Worm (Caenorhabditis elegans) whole organism, L1 larva: Measurements from ENCODE around the gene nhr-267.

Experiments
- C04F5.9 ChIP-seq: sonication (generic microtip); optimal IDR thresholded peaks from 2 replicates; lab custom pipeline; 2016; ENCODE audit warnings: missing genetic modification characterization, missing compliant biosample characterization
- C16A3.4 ChIP-seq: fragments of 150-350 bp; optimal IDR thresholded peaks from 2 replicates; lab custom pipeline; 2014; ENCODE audit warnings: missing biosample characterization, missing genetic modification characterization
- Y116A8C.19 ChIP-seq: sonication (generic microtip); optimal IDR thresholded peaks from 2 replicates; lab custom pipeline; 2016; ENCODE audit warnings: missing compliant biosample characterization, missing genetic modification characterization, borderline replicate concordance
- ama-1 ChIP-seq: fragments of 150-350 bp; optimal IDR thresholded peaks from 2 replicates; lab custom pipeline; 2014
- ceh-63 ChIP-seq: fragments of 200-800 bp; sonication (Bioruptor generic); optimal IDR thresholded peaks from 2 replicates; lab custom pipeline; 2018; ENCODE audit warnings: mild to moderate bottlenecking, missing genetic modification characterization, missing compliant biosample characterization
- ceh-8 ChIP-seq: fragments of 200-800 bp; sonication (Bioruptor generic); optimal IDR thresholded peaks from 2 replicates; lab custom pipeline; 2018; ENCODE audit warnings: mild to moderate bottlenecking, missing genetic modification characterization, moderate library complexity, missing compliant biosample characterization
- ceh-82 ChIP-seq, 3 experiments: fragments of 150-350 bp in 1 of 3; sonication (generic microtip) in 2 of 3; optimal IDR thresholded peaks; 2 replicates each; lab custom pipeline; 2014 to 2017; ENCODE audit warnings: missing biosample characterization in 3 of 3, missing genetic modification characterization in 3 of 3
- ceh-90 ChIP-seq: sonication (generic microtip); optimal IDR thresholded peaks from 2 replicates; lab custom pipeline; 2016; ENCODE audit warnings: missing genetic modification characterization, missing compliant biosample characterization
- ces-1 ChIP-seq: fragments of 150-350 bp; optimal IDR thresholded peaks from 2 replicates; lab custom pipeline; 2014; ENCODE audit warnings: missing biosample characterization, missing genetic modification reagents, missing genetic modification characterization
- dpl-1 ChIP-seq, 3 experiments: fragments of 150-350 bp in 2 of 3; sonication (generic microtip) in 1 of 3; optimal IDR thresholded peaks; 2 replicates each; lab custom pipeline; 2014 to 2017; ENCODE audit warnings: missing biosample characterization in 3 of 3, missing genetic modification characterization in 3 of 3, missing genetic modification reagents in 3 of 3
- efl-1 ChIP-seq, 4 experiments: fragments of 150-350 bp; optimal IDR thresholded peaks in 3 of 4; peaks in 1 of 4; 1 replicate in 1 of 4; 2 replicates in 3 of 4; lab custom pipeline; 2014; ENCODE audit warnings: missing biosample characterization in 2 of 4, missing genetic modification characterization in 2 of 4, missing genetic modification reagents in 2 of 4
- efl-3 ChIP-seq: fragments of 200-800 bp; sonication (Bioruptor generic); optimal IDR thresholded peaks from 2 replicates; lab custom pipeline; 2018; ENCODE audit warnings: mild to moderate bottlenecking, missing genetic modification characterization, missing compliant biosample characterization
- egl-27 ChIP-seq, 2 experiments: fragments of 150-350 bp in 1 of 2; sonication (generic microtip); optimal IDR thresholded peaks; 3 replicates each; lab custom pipeline; 2017 to 2018; ENCODE audit warnings: missing biosample characterization in 2 of 2, missing genetic modification characterization in 2 of 2, missing genetic modification reagents in 2 of 2
- elt-2 ChIP-seq: sonication (generic microtip); optimal IDR thresholded peaks from 2 replicates; lab custom pipeline; 2016; ENCODE audit warnings: missing genetic modification characterization, mild to moderate bottlenecking, inconsistent platforms, missing compliant biosample characterization, missing genetic modification reagents
- elt-3 ChIP-seq, 6 experiments: fragments of 150-350 bp in 1 of 6; sonication (generic microtip); optimal IDR thresholded peaks; 2 replicates each; lab custom pipeline; 2017 to 2018; ENCODE audit warnings: missing biosample characterization in 6 of 6, missing genetic modification characterization in 6 of 6, inconsistent platforms in 1 of 6
- ets-5 ChIP-seq: fragments of 200-800 bp; sonication (Bioruptor generic); IDR thresholded peaks from 2 replicates; pipeline ENCODE4 v1.3.6; 2022; ENCODE audit warnings: missing genetic modification characterization, missing compliant biosample characterization
- fkh-10 ChIP-seq: sonication (generic microtip); optimal IDR thresholded peaks from 2 replicates; lab custom pipeline; 2017; ENCODE audit warnings: missing biosample characterization, missing genetic modification reagents, missing genetic modification characterization
- fkh-4 ChIP-seq: sonication (generic microtip); optimal IDR thresholded peaks from 2 replicates; lab custom pipeline; 2016; ENCODE audit warnings: missing compliant biosample characterization, missing genetic modification characterization, borderline replicate concordance
- fos-1 ChIP-seq: fragments of 150-350 bp; optimal IDR thresholded peaks from 2 replicates; lab custom pipeline; 2014; ENCODE audit warnings: missing biosample characterization, missing genetic modification characterization
- irx-1 ChIP-seq: sonication (generic microtip); optimal IDR thresholded peaks from 2 replicates; lab custom pipeline; 2016; ENCODE audit warnings: missing genetic modification characterization, missing compliant biosample characterization
- jun-1 ChIP-seq: fragments of 150-350 bp; optimal IDR thresholded peaks from 2 replicates; lab custom pipeline; 2014; ENCODE audit warnings: missing biosample characterization, missing genetic modification reagents, missing genetic modification characterization
- lin-14 ChIP-seq: fragments of 200-800 bp; sonication (Bioruptor generic); optimal IDR thresholded peaks from 2 replicates; lab custom pipeline; 2018; ENCODE audit warnings: mild to moderate bottlenecking, missing genetic modification characterization, moderate library complexity, missing compliant biosample characterization
- lin-35 ChIP-seq, 2 experiments: fragments of 150-350 bp; optimal IDR thresholded peaks; 2 replicates each; lab custom pipeline; 2014; ENCODE audit warnings: missing biosample characterization in 2 of 2, missing genetic modification characterization in 2 of 2, missing genetic modification reagents in 2 of 2
- lin-39 ChIP-seq: fragments of 150-350 bp; optimal IDR thresholded peaks from 2 replicates; lab custom pipeline; 2014; ENCODE audit warnings: missing biosample characterization, missing genetic modification reagents, missing genetic modification characterization
- lir-3 ChIP-seq: sonication (generic microtip); optimal IDR thresholded peaks from 2 replicates; lab custom pipeline; 2016; ENCODE audit warnings: mild to moderate bottlenecking, missing genetic modification characterization, moderate library complexity, missing compliant biosample characterization; ENCODE audit not compliant: poor library complexity
- lsy-2 ChIP-seq, 2 experiments: fragments of 150-350 bp; optimal IDR thresholded peaks; 2 replicates each; lab custom pipeline; 2014; ENCODE audit warnings: missing biosample characterization in 2 of 2, missing genetic modification characterization in 2 of 2
- mab-9 ChIP-seq: fragments of 200-800 bp; sonication (Bioruptor generic); IDR thresholded peaks from 2 replicates; pipeline ENCODE4 v1.3.6; 2022; ENCODE audit warnings: missing genetic modification reagents, missing genetic modification characterization, missing compliant biosample characterization
- mdl-1 ChIP-seq, 2 experiments: fragments of 150-350 bp; optimal IDR thresholded peaks; 2 replicates each; lab custom pipeline; 2014 to 2017; ENCODE audit warnings: missing biosample characterization in 2 of 2, missing genetic modification characterization in 2 of 2, inconsistent platforms in 1 of 2
- mef-2 ChIP-seq: fragments of 150-350 bp; optimal IDR thresholded peaks from 2 replicates; lab custom pipeline; 2014; ENCODE audit warnings: missing biosample characterization, missing genetic modification characterization
- mep-1 ChIP-seq: fragments of 150-350 bp; optimal IDR thresholded peaks from 2 replicates; lab custom pipeline; 2014; ENCODE audit warnings: missing biosample characterization, missing genetic modification characterization
- nhr-19 ChIP-seq: fragments of 200-800 bp; sonication (Bioruptor generic); conservative IDR thresholded peaks from 2 replicates; pipeline ENCODE4 v1.3.6; 2022; ENCODE audit warnings: missing genetic modification characterization, missing compliant biosample characterization
- nhr-47 ChIP-seq: sonication (generic microtip); optimal IDR thresholded peaks from 2 replicates; lab custom pipeline; 2016; ENCODE audit warnings: mild to moderate bottlenecking, missing genetic modification characterization, moderate library complexity, missing compliant biosample characterization
- nhr-84 ChIP-seq: sonication (generic microtip); optimal IDR thresholded peaks from 2 replicates; lab custom pipeline; 2017; ENCODE audit warnings: missing biosample characterization, missing genetic modification characterization
- nhr-85 ChIP-seq: sonication (generic microtip); peaks from one replicate; lab custom pipeline; 2016; ENCODE audit warnings: missing genetic modification characterization, inconsistent platforms, missing compliant biosample characterization
- nhr-90 ChIP-seq: sonication (generic microtip); optimal IDR thresholded peaks from 2 replicates; lab custom pipeline; 2016; ENCODE audit warnings: mild to moderate bottlenecking, missing genetic modification characterization, missing compliant biosample characterization; ENCODE audit not compliant: poor library complexity
- pqm-1 ChIP-seq: sonication (generic microtip); optimal IDR thresholded peaks from 3 replicates; lab custom pipeline; 2017; ENCODE audit warnings: missing biosample characterization, missing genetic modification characterization
- skn-1 ChIP-seq: fragments of 150-350 bp; optimal IDR thresholded peaks from 2 replicates; lab custom pipeline; 2014; ENCODE audit warnings: missing biosample characterization, missing genetic modification characterization
- snpc-4 ChIP-seq: fragments of 150-350 bp; optimal IDR thresholded peaks from 2 replicates; lab custom pipeline; 2014; ENCODE audit warnings: missing biosample characterization, missing genetic modification characterization
- snu-23 ChIP-seq: sonication (generic microtip); optimal IDR thresholded peaks from 2 replicates; lab custom pipeline; 2016; ENCODE audit warnings: missing genetic modification characterization, missing compliant biosample characterization
- sptf-1 ChIP-seq: fragments of 150-350 bp; optimal IDR thresholded peaks from 2 replicates; lab custom pipeline; 2014; ENCODE audit warnings: missing biosample characterization, missing genetic modification characterization
- sup-37 ChIP-seq: fragments of 200-800 bp; sonication (Bioruptor generic); optimal IDR thresholded peaks from 2 replicates; lab custom pipeline; 2018; ENCODE audit warnings: mild to moderate bottlenecking, missing genetic modification characterization, missing compliant biosample characterization
- tbx-2 ChIP-seq: sonication (generic microtip); optimal IDR thresholded peaks from 2 replicates; lab custom pipeline; 2016; ENCODE audit warnings: missing genetic modification characterization, missing compliant biosample characterization
- unc-130 ChIP-seq: fragments of 150-350 bp; optimal IDR thresholded peaks from 2 replicates; lab custom pipeline; 2017; ENCODE audit warnings: missing biosample characterization, missing genetic modification characterization, inconsistent platforms
- unc-62 ChIP-seq: fragments of 150-350 bp; optimal IDR thresholded peaks from 2 replicates; lab custom pipeline; 2014; ENCODE audit warnings: missing biosample characterization, missing genetic modification reagents, missing genetic modification characterization
- unc-86 ChIP-seq: sonication (generic microtip); optimal IDR thresholded peaks from 2 replicates; lab custom pipeline; 2016; ENCODE audit warnings: missing genetic modification characterization, missing compliant biosample characterization
- xbp-1 ChIP-seq: sonication (generic microtip); optimal IDR thresholded peaks from 2 replicates; lab custom pipeline; 2016; ENCODE audit warnings: missing genetic modification characterization, missing compliant biosample characterization
- ztf-11 ChIP-seq, 2 experiments: sonication (generic microtip); optimal IDR thresholded peaks; 2 replicates each; lab custom pipeline; 2016 to 2017; ENCODE audit warnings: missing genetic modification characterization in 2 of 2, missing biosample characterization in 1 of 2, missing compliant biosample characterization in 1 of 2
- ztf-4 ChIP-seq: fragments of 150-350 bp; optimal IDR thresholded peaks from 2 replicates; lab custom pipeline; 2014; ENCODE audit warnings: missing biosample characterization, missing genetic modification characterization

Gene nhr-267

ce11 chrIV:9260334-9260733 is 25.9 kb downstream of the nhr-267 start (continued):
- TF ChIP-seq jun-1 (tag; lab: Kevin White, UChicago) = no peak
- TF ChIP-seq unc-62 = no peak
- no peak for TF ChIP-seq irx-1 (tag; lab: Kevin White, UChicago)
- no peak for TF ChIP-seq fkh-4
- no peak for TF ChIP-seq egl-27 (tag; optimal IDR thresholded peaks at IDR 0.05; lab: Kevin White, UChicago)
- peak; percentile 60 to 71 for TF ChIP-seq lsy-2 (tag; optimal IDR thresholded peaks at IDR 0.05; lab: Kevin White, UChicago)
- no peak for TF ChIP-seq nhr-85 (tag; lab: Kevin White, UChicago)
- TF ChIP-seq pqm-1 = no peak
- no peak for TF ChIP-seq lin-39 (tag; lab: Kevin White, UChicago)
- TF ChIP-seq snu-23 (GFP tag; lab: Kevin White, UChicago) = peak; percentile 60
- TF ChIP-seq ama-1 = no peak
- TF ChIP-seq mdl-1 (tag; optimal IDR thresholded peaks at IDR 0.05; lab: Kevin White, UChicago) = no peak
- TF ChIP-seq xbp-1 (tag; lab: Kevin White, UChicago) = peak; percentile 56
- TF ChIP-seq unc-130 (tag; lab: Kevin White, UChicago) = no peak
- no peak for TF ChIP-seq ceh-8
- no peak for TF ChIP-seq fos-1 (tag; lab: Kevin White, UChicago)
- peak; percentile 61 for TF ChIP-seq mep-1 (tag; lab: Kevin White, UChicago)
- TF ChIP-seq C04F5.9 = no peak
- no peak for TF ChIP-seq elt-2 (tag; lab: Kevin White, UChicago)
- no peak for TF ChIP-seq lin-14 (GFP tag; lab: Kevin White, UChicago)
- TF ChIP-seq unc-86 (tag; lab: Kevin White, UChicago) = no peak
- no peak for TF ChIP-seq fkh-10
- TF ChIP-seq Y116A8C.19 (tag; lab: Kevin White, UChicago) = no peak
- TF ChIP-seq ceh-90 = no peak
- no peak for TF ChIP-seq C16A3.4
- TF ChIP-seq ceh-63 (GFP tag; lab: Kevin White, UChicago) = no peak
- TF ChIP-seq tbx-2 = peak; percentile 36
- peak; percentile 37 for TF ChIP-seq nhr-47 (tag; lab: Kevin White, UChicago)
- TF ChIP-seq dpl-1 (GFP tag; optimal IDR thresholded peaks at IDR 0.05; lab: Kevin White, UChicago) = peak in 2 of 3 experiments; percentile 26 to 59
- peak; percentile 47 to 62 for TF ChIP-seq efl-1 (optimal IDR thresholded peaks at IDR 0.05; lab: Kevin White, UChicago)
- TF ChIP-seq efl-1 (GFP tag; optimal IDR thresholded peaks at IDR 0.05 in 1 of 2; lab: Kevin White, UChicago) = peak; percentile 54 to 90
- TF ChIP-seq sptf-1 (tag; lab: Kevin White, UChicago) = no peak
- no peak for TF ChIP-seq mef-2 (tag; lab: Kevin White, UChicago)
- no peak for TF ChIP-seq lir-3
- TF ChIP-seq ces-1 (GFP tag; lab: Kevin White, UChicago) = no peak
- no peak for TF ChIP-seq snpc-4 (tag; lab: Kevin White, UChicago)
- no peak for TF ChIP-seq mab-9 (GFP tag; lab: Robert Waterston, UW)
- no peak for TF ChIP-seq sup-37 (GFP tag; lab: Kevin White, UChicago)
- no peak for TF ChIP-seq nhr-84
- TF ChIP-seq ztf-11 (tag; optimal IDR thresholded peaks at IDR 0.05; lab: Kevin White, UChicago) = no peak
- TF ChIP-seq nhr-19 (GFP tag; lab: Robert Waterston, UW) = peak; percentile 21; the same call in 1 of the 2 replicates
- no peak for TF ChIP-seq efl-3 (GFP tag; lab: Kevin White, UChicago)
- TF ChIP-seq ztf-4 (tag; lab: Kevin White, UChicago) = no peak

- TF ChIP-seq nhr-90 (no peak), jun-1 (tag; lab: Kevin White, UChicago) (no peak), sup-37 (GFP tag; lab: Kevin White, UChicago) (no peak), elt-3 (tag; optimal IDR thresholded peaks at IDR 0.05; lab: Kevin White, UChicago) (no peak), ets-5 (GFP tag; lab: Robert Waterston, UW) (no peak), lin-35 (GFP tag; optimal IDR thresholded peaks at IDR 0.05; lab: Kevin White, UChicago) (peak in 1 of 2 experiments; percentile 2), egl-27 (tag; optimal IDR thresholded peaks at IDR 0.05; lab: Kevin White, UChicago) (no peak), ceh-82 (tag; optimal IDR thresholded peaks at IDR 0.05; lab: Kevin White, UChicago) (no peak), unc-130 (tag; lab: Kevin White, UChicago) (no peak), skn-1 (tag; lab: Kevin White, UChicago) (peak; percentile 60)
Measured at ce11 chrIV:9259687-9260086, 26.5 kb downstream of the nhr-267 start, which contains the start of gene Y11D7A.10. Gene Y11D7A.10, minus strand, starts transcription at chrIV:9259768.
